Worm (Caenorhabditis elegans): ENCODE results near the gene calf-1.

- TF ChIP-seq tbx-8 (GFP tag; optimal IDR thresholded peaks at IDR 0.05) (no peak), unc-120 (tag; optimal IDR thresholded peaks at IDR 0.05; ENCODE audit: poor library complexity, severe bottlenecking) (no peak), lin-13 (tag; optimal IDR thresholded peaks at IDR 0.05) (no peak), nhr-76 (tag; optimal IDR thresholded peaks at IDR 0.05) (no peak), elt-3 (tag; optimal IDR thresholded peaks at IDR 0.05) (no peak), nhr-12 (tag; optimal IDR thresholded peaks at IDR 0.05) (no peak), sptf-1 (tag; optimal IDR thresholded peaks at IDR 0.05) (no peak), elt-1 (tag; optimal IDR thresholded peaks at IDR 0.05; ENCODE audit: borderline replicate concordance, insufficient read depth) (no peak), lsy-2 (tag; optimal IDR thresholded peaks at IDR 0.05) (no peak)
Observed at ce11 chrV:20493271-20494231, 14.7 kb upstream of the calf-1 start, which contains the start of gene B0250.5.
